Fruit fly (Drosophila melanogaster) whole organism, pupa: ENCODE data around the gene CG13284.

Experiments used
- CG10348 ChIP-seq: fragments of 200-800 bp; sonication (Bioruptor generic); IDR thresholded peaks from 2 replicates; pipeline ENCODE4 v1.3.6; 2022; ENCODE audit warnings: missing biosample characterization, missing genetic modification characterization
- CG12605 ChIP-seq: fragments of 200-800 bp; sonication (Bioruptor generic); IDR thresholded peaks from 2 replicates; pipeline ENCODE4 v1.3.6; 2022; ENCODE audit warnings: missing biosample characterization, missing genetic modification characterization
- CG13204 ChIP-seq: fragments of 200-800 bp; sonication (Bioruptor generic); optimal IDR thresholded peaks from 2 replicates; lab custom pipeline; 2018; ENCODE audit warnings: missing biosample characterization, mild to moderate bottlenecking, missing genetic modification characterization, moderate library complexity
- CG14655 ChIP-seq: fragments of 200-800 bp; sonication (Bioruptor generic); optimal IDR thresholded peaks from 3 replicates; lab custom pipeline; 2017; ENCODE audit warnings: mild to moderate bottlenecking, missing biosample characterization, missing genetic modification reagents, missing genetic modification characterization
- CG15710 ChIP-seq: fragments of 200-800 bp; sonication (Bioruptor generic); optimal IDR thresholded peaks from 2 replicates; lab custom pipeline; 2018; ENCODE audit warnings: missing biosample characterization, mild to moderate bottlenecking, missing genetic modification characterization, moderate library complexity
- CG17806 ChIP-seq: fragments of 200-800 bp; sonication (Bioruptor generic); optimal IDR thresholded peaks from 2 replicates; lab custom pipeline; 2018; ENCODE audit warnings: missing biosample characterization, mild to moderate bottlenecking, missing genetic modification characterization, moderate library complexity
- CG32121 ChIP-seq: fragments of 200-800 bp; sonication (Bioruptor generic); IDR thresholded peaks from 2 replicates; pipeline ENCODE4 v1.3.6; 2022; ENCODE audit warnings: missing biosample characterization, missing genetic modification characterization
- CG34367 ChIP-seq: fragments of 200-800 bp; sonication (Bioruptor generic); optimal IDR thresholded peaks from 2 replicates; lab custom pipeline; 2018; ENCODE audit warnings: missing biosample characterization, mild to moderate bottlenecking, missing genetic modification characterization
- CG4496 ChIP-seq: fragments of 200-800 bp; sonication (Bioruptor generic); IDR thresholded peaks from 3 replicates; pipeline ENCODE4 v1.3.6; 2022; ENCODE audit warnings: missing biosample characterization, missing genetic modification characterization
- CG8159 ChIP-seq: fragments of 200-800 bp; sonication (Bioruptor generic); optimal IDR thresholded peaks from 3 replicates; lab custom pipeline; 2018; ENCODE audit warnings: missing biosample characterization, mild to moderate bottlenecking, missing genetic modification characterization, moderate library complexity
- CG8301 ChIP-seq: fragments of 200-800 bp; sonication (Bioruptor generic); optimal IDR thresholded peaks from 2 replicates; lab custom pipeline; 2018; ENCODE audit warnings: missing biosample characterization, mild to moderate bottlenecking, missing genetic modification characterization
- CG9948 ChIP-seq: fragments of 200-800 bp; sonication (Bioruptor generic); optimal IDR thresholded peaks from 2 replicates; lab custom pipeline; 2018; ENCODE audit warnings: missing biosample characterization, mild to moderate bottlenecking, missing genetic modification characterization, moderate library complexity
- D1 ChIP-seq: fragments of 200-800 bp; sonication (Bioruptor generic); optimal IDR thresholded peaks from 2 replicates; lab custom pipeline; 2018; ENCODE audit warnings: missing biosample characterization, mild to moderate bottlenecking, missing genetic modification characterization, moderate library complexity
- EcR ChIP-seq: fragments of 200-800 bp; sonication (Bioruptor generic); optimal IDR thresholded peaks from 3 replicates; lab custom pipeline; 2019; ENCODE audit warnings: missing biosample characterization, missing genetic modification characterization, mild to moderate bottlenecking, moderate library complexity, missing genetic modification reagents
- Ets98B ChIP-seq: fragments of 200-800 bp; sonication (Bioruptor generic); IDR thresholded peaks from 2 replicates; pipeline ENCODE4 v1.3.6; 2022; ENCODE audit warnings: missing biosample characterization, missing genetic modification characterization
- Pif1A ChIP-seq: fragments of 200-800 bp; sonication (Bioruptor generic); optimal IDR thresholded peaks from 3 replicates; lab custom pipeline; 2016; ENCODE audit warnings: missing biosample characterization, missing genetic modification characterization
- Pif1B ChIP-seq: fragments of 200-800 bp; sonication (Bioruptor generic); optimal IDR thresholded peaks from 3 replicates; lab custom pipeline; 2016; ENCODE audit warnings: missing biosample characterization, missing genetic modification characterization
- Snoo ChIP-seq: fragments of 200-800 bp; sonication (Bioruptor generic); optimal IDR thresholded peaks from 3 replicates; lab custom pipeline; 2017; ENCODE audit warnings: missing biosample characterization, mild to moderate bottlenecking, missing genetic modification characterization, inconsistent platforms
- fd96Ca ChIP-seq: fragments of 200-800 bp; sonication (Bioruptor generic); IDR thresholded peaks from 3 replicates; pipeline ENCODE4 v1.3.6; 2022; ENCODE audit warnings: missing biosample characterization, missing genetic modification characterization
- gl ChIP-seq: fragments of 200-800 bp; sonication (Bioruptor generic); optimal IDR thresholded peaks from 2 replicates; lab custom pipeline; 2018; ENCODE audit warnings: missing biosample characterization, mild to moderate bottlenecking, missing genetic modification characterization
- rn ChIP-seq: fragments of 200-800 bp; sonication (Bioruptor generic); IDR thresholded peaks from 2 replicates; pipeline ENCODE4 v1.3.6; 2022; ENCODE audit warnings: missing biosample characterization, missing genetic modification characterization

The CG13284 gene

dm6 chr2L:16858466-16859007 lies 10.0 kb upstream of the CG13284 start, which contains the start of gene CG31809:
TSS of gene CG31809 (minus strand) at chr2L:16858714.
- peak; percentile 38 for TF ChIP-seq D1 (tag; lab: Kevin White, UChicago)
- no peak for TF ChIP-seq CG15710 (tag; lab: Kevin White, UChicago)

dm6 chr2L:16857665-16858064 lies 9.1 kb upstream of the CG13284 start:
- TF ChIP-seq EcR (GFP tag; lab: Kevin White, UChicago) (no peak), fd96Ca (GFP tag; lab: Robert Waterston, UW) (no peak), CG9948 (tag; lab: Kevin White, UChicago) (no peak), CG8301 (tag; lab: Kevin White, UChicago) (no peak), CG15710 (tag; lab: Kevin White, UChicago) (no peak), D1 (tag; lab: Kevin White, UChicago) (no peak), CG14655 (GFP tag; lab: Kevin White, UChicago) (no peak), gl (no peak), CG4496 (GFP tag; lab: Robert Waterston, UW) (no peak), CG10348 (GFP tag; lab: Robert Waterston, UW) (no peak)

- TF ChIP-seq CG10348 (GFP tag; lab: Robert Waterston, UW) (no peak), CG8159 (tag; lab: Kevin White, UChicago) (no peak), gl (no peak), Ets98B (GFP tag; lab: Robert Waterston, UW) (no peak), Pif1A (GFP tag; lab: Kevin White, UChicago) (no peak), CG17806 (no peak), CG12605 (no peak), CG15710 (tag; lab: Kevin White, UChicago) (no peak), Pif1B (GFP tag; lab: Kevin White, UChicago) (no peak), Snoo (no peak), CG9948 (tag; lab: Kevin White, UChicago) (no peak), CG4496 (GFP tag; lab: Robert Waterston, UW) (no peak), CG13204 (GFP tag; lab: Kevin White, UChicago) (no peak)
- TF ChIP-seq, all 21 proteins: peak for 0
Measured at dm6 chr2L:16857131-16857530, 8.6 kb upstream of the CG13284 start.

dm6 chr2L:16852318-16852932 lies 3.9 kb upstream of the CG13284 start, which contains the start of gene CG31810:
TSS of gene CG31810 (minus strand) at chr2L:16852368.
- no peak for TF ChIP-seq gl
- TF ChIP-seq D1 (tag; lab: Kevin White, UChicago), result peak; percentile 55
- 0 out of 2 replicates have a peak, but pooled peaks have one; percentile 17 for TF ChIP-seq CG32121 (GFP tag; lab: Robert Waterston, UW)

dm6 chr2L:16850442-16850841 lies 1.9 kb upstream of the CG13284 start:
- TF ChIP-seq CG13204 (GFP tag; lab: Kevin White, UChicago) (no peak), CG9948 (tag; lab: Kevin White, UChicago) (no peak), Snoo (no peak), fd96Ca (GFP tag; lab: Robert Waterston, UW) (no peak), gl (no peak)

- TF ChIP-seq CG15710 (tag; lab: Kevin White, UChicago) (no peak), fd96Ca (GFP tag; lab: Robert Waterston, UW) (no peak), rn (GFP tag; lab: Robert Waterston, UW) (no peak), CG14655 (GFP tag; lab: Kevin White, UChicago) (no peak), CG34367 (tag; lab: Kevin White, UChicago) (no peak), Ets98B (GFP tag; lab: Robert Waterston, UW) (no peak), D1 (tag; lab: Kevin White, UChicago) (no peak), CG10348 (GFP tag; lab: Robert Waterston, UW) (no peak)
Measured at dm6 chr2L:16847948-16848347, 568 bp downstream of the CG13284 start.

dm6 chr2L:16846742-16847346 lies 1.7 kb downstream of the CG13284 start:
- TF ChIP-seq Snoo (no peak), EcR (GFP tag; lab: Kevin White, UChicago) (peak; percentile 61)
